Worm (Caenorhabditis elegans) whole organism, young adult: ENCODE data around the gene rft-1.

ENCODE experiments used
- B0261.1 ChIP-seq: sonication (generic microtip); optimal IDR thresholded peaks from 2 replicates; lab custom pipeline; 2016; ENCODE audit warnings: mild to moderate bottlenecking, missing genetic modification characterization, moderate library complexity, missing compliant biosample characterization
- F10E7.11 ChIP-seq: sonication (generic microtip); optimal IDR thresholded peaks from 2 replicates; lab custom pipeline; 2017; ENCODE audit warnings: mild to moderate bottlenecking, missing genetic modification characterization, moderate library complexity, missing compliant biosample characterization
- F22D6.2 ChIP-seq: sonication (generic microtip); optimal IDR thresholded peaks from 2 replicates; lab custom pipeline; 2016; ENCODE audit warnings: mild to moderate bottlenecking, missing genetic modification characterization, missing compliant biosample characterization
- F39B2.1 ChIP-seq: fragments of 200-800 bp; sonication (Bioruptor generic); IDR thresholded peaks from 2 replicates; pipeline ENCODE4 v1.3.6; 2022; ENCODE audit warnings: missing genetic modification reagents, missing genetic modification characterization, missing compliant biosample characterization
- F57A8.1 ChIP-seq: fragments of 200-800 bp; sonication (Bioruptor generic); optimal IDR thresholded peaks from 2 replicates; lab custom pipeline; 2018; ENCODE audit warnings: mild to moderate bottlenecking, missing genetic modification characterization, moderate library complexity, missing compliant biosample characterization
- T26A5.8 ChIP-seq: sonication (generic microtip); optimal IDR thresholded peaks from 2 replicates; lab custom pipeline; 2016; ENCODE audit warnings: missing genetic modification characterization, missing compliant biosample characterization
- Y53G8AR.9 ChIP-seq: fragments of 200-800 bp; sonication (Bioruptor generic); conservative IDR thresholded peaks from 2 replicates; pipeline ENCODE4 v1.3.6; 2022; ENCODE audit warnings: missing genetic modification reagents, missing genetic modification characterization, missing compliant biosample characterization
- Y79H2A.3 ChIP-seq: fragments of 200-800 bp; sonication (Bioruptor generic); conservative IDR thresholded peaks from 2 replicates; pipeline ENCODE4 v1.3.6; 2022; ENCODE audit warnings: missing genetic modification reagents, missing genetic modification characterization, missing compliant biosample characterization
- Y95B8A.8 ChIP-seq: fragments of 200-800 bp; sonication (Bioruptor generic); IDR thresholded peaks from 2 replicates; pipeline ENCODE4 v1.3.6; 2022; ENCODE audit warnings: missing genetic modification reagents, missing genetic modification characterization, missing compliant biosample characterization
- aptf-2 ChIP-seq: fragments of 200-800 bp; sonication (Bioruptor generic); conservative IDR thresholded peaks from 2 replicates; pipeline ENCODE4 v1.3.6; 2022; ENCODE audit warnings: missing genetic modification reagents, missing genetic modification characterization, missing compliant biosample characterization
- ccch-3 ChIP-seq: fragments of 200-800 bp; sonication (Bioruptor generic); optimal IDR thresholded peaks from 2 replicates; lab custom pipeline; 2018; ENCODE audit warnings: mild to moderate bottlenecking, missing genetic modification characterization, missing compliant biosample characterization
- fkh-3 ChIP-seq: sonication (generic microtip); optimal IDR thresholded peaks from 2 replicates; lab custom pipeline; 2016; ENCODE audit warnings: mild to moderate bottlenecking, missing genetic modification characterization, missing compliant biosample characterization
- gei-17 ChIP-seq: fragments of 200-800 bp; sonication (Bioruptor generic); optimal IDR thresholded peaks from 2 replicates; lab custom pipeline; 2018; ENCODE audit warnings: mild to moderate bottlenecking, missing genetic modification characterization, missing compliant biosample characterization
- him-1 ChIP-seq: sonication (generic microtip); optimal IDR thresholded peaks from 2 replicates; lab custom pipeline; 2016; ENCODE audit warnings: missing genotype, missing genetic modification reagents, missing genetic modification characterization, missing compliant biosample characterization
- hsf-1 ChIP-seq: fragments of 200-800 bp; sonication (Bioruptor generic); IDR thresholded peaks from 2 replicates; pipeline ENCODE4 v1.3.6; 2022; ENCODE audit warnings: missing genetic modification reagents, missing genetic modification characterization, missing compliant biosample characterization
- lin-26 ChIP-seq: fragments of 200-800 bp; sonication (Bioruptor generic); IDR thresholded peaks from 2 replicates; pipeline ENCODE4 v1.3.6; 2022; ENCODE audit warnings: missing genetic modification reagents, missing genetic modification characterization, missing compliant biosample characterization
- lir-1 ChIP-seq: fragments of 200-800 bp; sonication (Bioruptor generic); conservative IDR thresholded peaks from 2 replicates; pipeline ENCODE4 v1.3.6; 2022; ENCODE audit warnings: missing genetic modification reagents, missing genetic modification characterization, missing compliant biosample characterization
- lsl-1 ChIP-seq: fragments of 200-800 bp; sonication (Bioruptor generic); optimal IDR thresholded peaks from 2 replicates; lab custom pipeline; 2018; ENCODE audit warnings: mild to moderate bottlenecking, missing genetic modification characterization, moderate library complexity, missing compliant biosample characterization
- lsy-27 ChIP-seq: sonication (generic microtip); optimal IDR thresholded peaks from 2 replicates; lab custom pipeline; 2017; ENCODE audit warnings: missing genetic modification characterization, mild to moderate bottlenecking, missing compliant biosample characterization, antibody characterized with exemption, missing genotype, borderline replicate concordance; ENCODE audit not compliant: insufficient read depth
- madf-3 ChIP-seq: fragments of 200-800 bp; sonication (Bioruptor generic); IDR thresholded peaks from 2 replicates; pipeline ENCODE4 v1.3.6; 2022; ENCODE audit warnings: missing genetic modification reagents, missing genetic modification characterization, missing compliant biosample characterization
- mcd-1 ChIP-seq: fragments of 200-800 bp; sonication (Bioruptor generic); IDR thresholded peaks from 2 replicates; pipeline ENCODE4 v1.3.6; 2022; ENCODE audit warnings: missing genetic modification reagents, missing genetic modification characterization, missing compliant biosample characterization
- nfyb-1 ChIP-seq: fragments of 200-800 bp; sonication (Bioruptor generic); IDR thresholded peaks from 2 replicates; pipeline ENCODE4 v1.3.6; 2022; ENCODE audit warnings: missing genetic modification reagents, missing genetic modification characterization, missing compliant biosample characterization
- nhr-179 ChIP-seq: sonication (generic microtip); optimal IDR thresholded peaks from 2 replicates; lab custom pipeline; 2016; ENCODE audit warnings: mild to moderate bottlenecking, missing genetic modification characterization, missing compliant biosample characterization
- nhr-27 ChIP-seq: fragments of 200-800 bp; sonication (Bioruptor generic); optimal IDR thresholded peaks from 2 replicates; lab custom pipeline; 2018; ENCODE audit warnings: mild to moderate bottlenecking, missing genetic modification characterization, moderate library complexity, missing compliant biosample characterization
- rcor-1 ChIP-seq: fragments of 200-800 bp; sonication (Bioruptor generic); IDR thresholded peaks from 2 replicates; pipeline ENCODE4 v1.3.6; 2022; ENCODE audit warnings: missing genetic modification reagents, missing genetic modification characterization, missing compliant biosample characterization
- rpc-1 ChIP-seq, 2 experiments: fragments of 150-350 bp in 1 of 2; sonication (generic microtip) in 1 of 2; optimal IDR thresholded peaks; 2 replicates each; lab custom pipeline; 2014 to 2018; ENCODE audit warnings: missing biosample characterization in 1 of 2, missing genetic modification characterization in 1 of 2, missing genetic modification reagents in 1 of 2, missing genotype in 1 of 2
- sdz-38 ChIP-seq: sonication (generic microtip); optimal IDR thresholded peaks from 2 replicates; lab custom pipeline; 2016; ENCODE audit warnings: missing genotype, missing genetic modification characterization, missing compliant biosample characterization
- snpc-1.1 ChIP-seq: sonication (generic microtip); optimal IDR thresholded peaks from 2 replicates; lab custom pipeline; 2017; ENCODE audit warnings: missing genetic modification characterization, mild to moderate bottlenecking, missing compliant biosample characterization, antibody characterized with exemption, moderate library complexity, missing genotype, missing genetic modification reagents; ENCODE audit not compliant: insufficient read depth
- somi-1 ChIP-seq: fragments of 200-800 bp; sonication (Bioruptor generic); optimal IDR thresholded peaks from 2 replicates; lab custom pipeline; 2018; ENCODE audit warnings: mild to moderate bottlenecking, missing genetic modification characterization, missing compliant biosample characterization
- tlf-1 ChIP-seq: fragments of 200-800 bp; sonication (Bioruptor generic); optimal IDR thresholded peaks from 2 replicates; lab custom pipeline; 2018; ENCODE audit warnings: mild to moderate bottlenecking, missing genetic modification characterization, missing compliant biosample characterization
- xnd-1 ChIP-seq: sonication (generic microtip); optimal IDR thresholded peaks from 2 replicates; lab custom pipeline; 2016; ENCODE audit warnings: missing genotype, missing genetic modification reagents, missing genetic modification characterization, missing compliant biosample characterization
- zfh-2 ChIP-seq: fragments of 200-800 bp; sonication (Bioruptor generic); conservative IDR thresholded peaks from 2 replicates; pipeline ENCODE4 v1.3.6; 2022; ENCODE audit warnings: missing genetic modification reagents, missing genetic modification characterization, missing compliant biosample characterization
- ztf-6 ChIP-seq: fragments of 200-800 bp; sonication (Bioruptor generic); IDR thresholded peaks from 2 replicates; pipeline ENCODE4 v1.3.6; 2022; ENCODE audit warnings: missing genetic modification reagents, missing genetic modification characterization, missing compliant biosample characterization

rft-1 gene

DNA sequence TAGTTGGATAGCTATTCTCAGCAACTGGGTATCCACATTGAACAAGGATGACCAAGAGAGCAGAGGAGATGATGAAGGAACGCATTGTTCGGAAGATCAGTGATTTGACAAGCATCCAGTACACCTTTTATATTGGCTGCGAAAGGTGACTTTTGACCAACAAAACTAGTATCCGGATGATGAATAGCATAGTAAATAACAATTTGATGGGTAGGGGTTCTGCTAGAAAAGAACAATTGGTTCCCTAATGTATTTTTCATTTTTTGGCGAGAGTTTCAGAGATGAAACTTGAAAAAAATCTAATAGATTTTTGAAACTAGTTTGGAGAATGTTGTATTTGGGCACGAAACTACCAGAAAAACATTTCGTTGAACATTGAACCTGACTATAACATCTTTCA, 14.8 kb downstream of the rft-1 start, which contains the start of gene Y47D7A.11:
Gene Y47D7A.11 (minus strand): TSS at position 101 of the 400 bp plus-strand sequence.
- no peak for TF ChIP-seq nhr-179 (tag; lab: Kevin White, UChicago)
- no peak for TF ChIP-seq lir-1 (GFP tag; lab: Robert Waterston, UW)

- TF ChIP-seq rcor-1 (GFP tag; lab: Robert Waterston, UW), result no peak
- no peak for TF ChIP-seq ztf-6 (GFP tag; lab: Robert Waterston, UW)
- no peak for TF ChIP-seq lsl-1 (GFP tag; lab: Kevin White, UChicago)
- no peak for TF ChIP-seq F39B2.1
- no peak for TF ChIP-seq aptf-2 (GFP tag; lab: Robert Waterston, UW)
- TF ChIP-seq F57A8.1, result no peak
- no peak for TF ChIP-seq madf-3 (GFP tag; lab: Robert Waterston, UW)
- no peak for TF ChIP-seq somi-1
- no peak for TF ChIP-seq F10E7.11
- TF ChIP-seq Y79H2A.3 (GFP tag; lab: Robert Waterston, UW), result no peak
- TF ChIP-seq xnd-1 (tag; lab: Kevin White, UChicago), result no peak
- no peak for TF ChIP-seq Y95B8A.8
- no peak for TF ChIP-seq nfyb-1 (GFP tag; lab: Robert Waterston, UW)
- TF ChIP-seq, all 124 proteins: peak for 0
Observed at ce11 chrV:4423860-4424401, 19.1 kb downstream of the rft-1 start, which contains the start of the genes Y47D7A.9 and Y47D7A.19. Gene Y47D7A.9 (minus strand): TSS chrV:4423960. Gene Y47D7A.19 (plus strand): TSS chrV:4424351.

DNA sequence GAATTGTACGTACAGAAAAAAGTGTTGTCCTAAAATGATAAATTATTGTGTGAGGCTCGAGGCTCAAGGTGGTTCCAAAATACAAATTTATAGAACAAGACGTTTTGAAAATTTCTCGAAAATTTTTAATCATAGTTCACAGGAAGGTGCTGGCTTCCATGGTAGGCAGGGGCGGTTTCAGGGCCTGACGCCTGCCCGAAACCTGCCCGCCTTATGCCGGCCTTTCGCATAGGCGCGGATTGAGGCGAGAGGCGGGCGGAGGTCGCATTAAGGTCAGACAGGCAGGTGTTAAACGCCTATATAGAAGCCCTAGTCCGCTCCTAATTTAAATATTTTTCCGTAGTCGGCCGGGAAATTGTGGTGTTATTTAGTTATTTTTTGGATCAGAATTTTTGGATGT, 19.9 kb downstream of the rft-1 start:
- TF ChIP-seq lin-26 (GFP tag; lab: Robert Waterston, UW) (peak; percentile 35; the same call in 1 of the 2 replicates), zfh-2 (peak; percentile 70), ccch-3 (GFP tag; lab: Kevin White, UChicago) (no peak)

ce11 chrV:4422127-4422526, 20.9 kb downstream of the rft-1 start, which contains the start of gene skr-7:
Gene skr-7 (plus strand): TSS chrV:4422427.
- TF ChIP-seq nhr-27 (tag; lab: Kevin White, UChicago), result no peak
- TF ChIP-seq hsf-1 (GFP tag; lab: Robert Waterston, UW), result no peak
- no peak for TF ChIP-seq lsy-27 (tag; lab: Kevin White, UChicago)
- TF ChIP-seq fkh-3 (tag; lab: Kevin White, UChicago), result no peak
- no peak for TF ChIP-seq tlf-1 (GFP tag; lab: Kevin White, UChicago)
- no peak for TF ChIP-seq ccch-3 (GFP tag; lab: Kevin White, UChicago)
- TF ChIP-seq F22D6.2 (tag; lab: Kevin White, UChicago), result no peak
- no peak for TF ChIP-seq rpc-1 (optimal IDR thresholded peaks at IDR 0.05; lab: Kevin White, UChicago)
- no peak for TF ChIP-seq rpc-1 (tag; optimal IDR thresholded peaks at IDR 0.05; lab: Kevin White, UChicago)
- no peak for TF ChIP-seq B0261.1 (tag; lab: Kevin White, UChicago)
- TF ChIP-seq Y53G8AR.9 (GFP tag; lab: Robert Waterston, UW), result no peak
- TF ChIP-seq somi-1, result no peak
- TF ChIP-seq snpc-1.1 (tag; lab: Kevin White, UChicago), result no peak
- no peak for TF ChIP-seq gei-17
- TF ChIP-seq mcd-1 (GFP tag; lab: Robert Waterston, UW), result no peak
- no peak for TF ChIP-seq sdz-38 (tag; lab: Kevin White, UChicago)
- no peak for TF ChIP-seq T26A5.8 (tag; lab: Kevin White, UChicago)
- TF ChIP-seq him-1 (tag; lab: Kevin White, UChicago), result no peak
